Worm (Caenorhabditis elegans) whole organism, L4 larva: ENCODE measurements around the gene ZK892.3.

Experiments
- F37D6.2 ChIP-seq: sonication (generic microtip); optimal IDR thresholded peaks from 2 replicates; lab custom pipeline; 2016; ENCODE audit warnings: mild to moderate bottlenecking, missing genetic modification characterization, missing compliant biosample characterization
- T20F7.1 ChIP-seq: fragments of 200-800 bp; sonication (Bioruptor generic); optimal IDR thresholded peaks from 2 replicates; lab custom pipeline; 2018; ENCODE audit warnings: mild to moderate bottlenecking, missing genetic modification characterization, missing compliant biosample characterization
- T26A8.4 ChIP-seq: fragments of 200-800 bp; sonication (Bioruptor generic); IDR thresholded peaks from 2 replicates; pipeline ENCODE4 v1.3.6; 2022; ENCODE audit warnings: missing genetic modification characterization, missing compliant biosample characterization
- ZK546.5 ChIP-seq, 2 experiments: sonication (generic microtip); optimal IDR thresholded peaks; 2 replicates each; lab custom pipeline; 2017; ENCODE audit warnings: missing biosample characterization in 2 of 2, missing genetic modification characterization in 2 of 2
- aly-2 ChIP-seq: sonication (generic microtip); optimal IDR thresholded peaks from 2 replicates; lab custom pipeline; 2018; ENCODE audit warnings: missing biosample characterization, missing genetic modification characterization
- ama-1 ChIP-seq: fragments of 150-350 bp; optimal IDR thresholded peaks from 2 replicates; lab custom pipeline; 2014; ENCODE audit warnings: inconsistent platforms, mixed read lengths
- arid-1 ChIP-seq: fragments of 200-800 bp; sonication (Bioruptor generic); conservative IDR thresholded peaks from 2 replicates; pipeline ENCODE4 v1.3.6; 2022; ENCODE audit warnings: missing genetic modification reagents, missing genetic modification characterization, missing compliant biosample characterization
- ceh-44 ChIP-seq: fragments of 200-800 bp; sonication (Bioruptor generic); IDR thresholded peaks from 2 replicates; pipeline ENCODE4 v1.3.6; 2022; ENCODE audit warnings: missing genetic modification reagents, missing genetic modification characterization, missing compliant biosample characterization
- ceh-82 ChIP-seq: sonication (generic microtip); optimal IDR thresholded peaks from 2 replicates; lab custom pipeline; 2017; ENCODE audit warnings: missing biosample characterization, missing genetic modification characterization
- daf-16 ChIP-seq, 3 experiments: sonication (generic microtip); optimal IDR thresholded peaks; 2 replicates each; lab custom pipeline; 2016 to 2017; ENCODE audit warnings: missing genetic modification characterization in 3 of 3, missing genetic modification reagents in 3 of 3, mild to moderate bottlenecking in 2 of 3, missing compliant biosample characterization in 2 of 3, missing biosample characterization in 1 of 3, moderate library complexity in 1 of 3
- dmd-6 ChIP-seq: fragments of 200-800 bp; sonication (Bioruptor generic); IDR thresholded peaks from 2 replicates; pipeline ENCODE4 v1.3.6; 2022; ENCODE audit warnings: missing genetic modification reagents, missing genetic modification characterization, missing compliant biosample characterization
- dmd-8 ChIP-seq: fragments of 200-800 bp; sonication (Bioruptor generic); IDR thresholded peaks from 2 replicates; pipeline ENCODE4 v1.3.6; 2022; ENCODE audit warnings: missing genetic modification characterization, missing compliant biosample characterization
- duxl-1 ChIP-seq: sonication (generic microtip); optimal IDR thresholded peaks from 2 replicates; lab custom pipeline; 2016; ENCODE audit warnings: mild to moderate bottlenecking, missing genetic modification characterization, moderate library complexity, missing compliant biosample characterization; ENCODE audit not compliant: poor library complexity
- dve-1 ChIP-seq: sonication (generic microtip); optimal IDR thresholded peaks from 2 replicates; lab custom pipeline; 2017; ENCODE audit warnings: antibody characterized with exemption, mild to moderate bottlenecking, missing genetic modification characterization, missing compliant biosample characterization; ENCODE audit not compliant: insufficient read depth
- egl-27 ChIP-seq: sonication (generic microtip); optimal IDR thresholded peaks from 3 replicates; lab custom pipeline; 2017; ENCODE audit warnings: missing biosample characterization, missing genetic modification reagents, missing genetic modification characterization
- gei-8 ChIP-seq: fragments of 200-800 bp; sonication (Bioruptor generic); optimal IDR thresholded peaks from 2 replicates; lab custom pipeline; 2018; ENCODE audit warnings: mild to moderate bottlenecking, missing genetic modification characterization, missing compliant biosample characterization
- hlh-11 ChIP-seq: fragments of 200-800 bp; sonication (Bioruptor generic); optimal IDR thresholded peaks from 2 replicates; lab custom pipeline; 2018; ENCODE audit warnings: mild to moderate bottlenecking, missing genetic modification characterization, missing compliant biosample characterization
- hlh-30 ChIP-seq: sonication (generic microtip); optimal IDR thresholded peaks from 2 replicates; lab custom pipeline; 2017; ENCODE audit warnings: antibody characterized with exemption, mild to moderate bottlenecking, missing genetic modification characterization, missing compliant biosample characterization; ENCODE audit not compliant: insufficient read depth
- hmg-1.1 ChIP-seq: fragments of 200-800 bp; sonication (Bioruptor generic); IDR thresholded peaks from 2 replicates; pipeline ENCODE4 v1.3.6; 2022; ENCODE audit warnings: missing genetic modification reagents, missing genetic modification characterization, missing compliant biosample characterization
- lim-7 ChIP-seq: fragments of 200-800 bp; sonication (Bioruptor generic); IDR thresholded peaks from 2 replicates; pipeline ENCODE4 v1.3.6; 2022; ENCODE audit warnings: missing genetic modification characterization, missing compliant biosample characterization
- lin-1 ChIP-seq: fragments of 200-800 bp; sonication (Bioruptor generic); IDR thresholded peaks from 2 replicates; pipeline ENCODE4 v1.3.6; 2022; ENCODE audit warnings: missing genetic modification reagents, missing genetic modification characterization, missing compliant biosample characterization
- lin-13 ChIP-seq: fragments of 150-350 bp; optimal IDR thresholded peaks from 2 replicates; lab custom pipeline; 2014; ENCODE audit warnings: missing biosample characterization, missing genetic modification reagents, missing genetic modification characterization
- lin-29 ChIP-seq: fragments of 200-800 bp; sonication (Bioruptor generic); IDR thresholded peaks from 2 replicates; pipeline ENCODE4 v1.3.6; 2022; ENCODE audit warnings: missing genetic modification reagents, missing genetic modification characterization, missing compliant biosample characterization
- lin-38 ChIP-seq: fragments of 200-800 bp; sonication (Bioruptor generic); IDR thresholded peaks from 2 replicates; pipeline ENCODE4 v1.3.6; 2022; ENCODE audit warnings: missing genetic modification reagents, missing genetic modification characterization, missing compliant biosample characterization
- lsy-2 ChIP-seq, 2 experiments: fragments of 150-350 bp in 1 of 2; sonication (generic microtip) in 1 of 2; optimal IDR thresholded peaks; 2 replicates each; lab custom pipeline; 2014 to 2017; ENCODE audit warnings: missing biosample characterization in 2 of 2, missing genetic modification characterization in 2 of 2
- mes-2 ChIP-seq: sonication (generic microtip); optimal IDR thresholded peaks from 2 replicates; lab custom pipeline; 2016; ENCODE audit warnings: missing genotype, mild to moderate bottlenecking, missing genetic modification characterization, missing compliant biosample characterization; ENCODE audit not compliant: poor library complexity, severe bottlenecking
- mxl-2 ChIP-seq: fragments of 200-800 bp; sonication (Bioruptor generic); conservative IDR thresholded peaks from 2 replicates; pipeline ENCODE4 v1.3.6; 2022; ENCODE audit warnings: missing genetic modification reagents, missing genetic modification characterization, missing compliant biosample characterization
- mxl-3 ChIP-seq: fragments of 200-800 bp; sonication (Bioruptor generic); optimal IDR thresholded peaks from 2 replicates; lab custom pipeline; 2018; ENCODE audit warnings: mild to moderate bottlenecking, missing genetic modification characterization, missing compliant biosample characterization
- nhr-10 ChIP-seq: fragments of 150-350 bp; optimal IDR thresholded peaks from 2 replicates; lab custom pipeline; 2014; ENCODE audit warnings: missing biosample characterization, missing genetic modification characterization
- nhr-28 ChIP-seq: fragments of 150-350 bp; optimal IDR thresholded peaks from 2 replicates; lab custom pipeline; 2014; ENCODE audit warnings: missing biosample characterization, missing genetic modification characterization
- nhr-6 ChIP-seq: fragments of 150-350 bp; optimal IDR thresholded peaks from 2 replicates; lab custom pipeline; 2014; ENCODE audit warnings: missing biosample characterization, missing genetic modification characterization
- nhr-77 ChIP-seq: fragments of 150-350 bp; optimal IDR thresholded peaks from 2 replicates; lab custom pipeline; 2014; ENCODE audit warnings: missing biosample characterization, missing genetic modification characterization
- php-3 ChIP-seq: fragments of 200-800 bp; sonication (Bioruptor generic); IDR thresholded peaks from 2 replicates; pipeline ENCODE4 v1.3.6; 2022; ENCODE audit warnings: missing genetic modification reagents, missing genetic modification characterization, missing compliant biosample characterization
- pqm-1 ChIP-seq: sonication (generic microtip); optimal IDR thresholded peaks from 2 replicates; lab custom pipeline; 2017; ENCODE audit warnings: missing biosample characterization, missing genetic modification characterization
- snpc-1.2 ChIP-seq: fragments of 200-800 bp; sonication (Bioruptor generic); IDR thresholded peaks from 2 replicates; pipeline ENCODE4 v1.3.6; 2022; ENCODE audit warnings: missing genetic modification reagents, missing genetic modification characterization, missing compliant biosample characterization
- snpc-4 ChIP-seq: fragments of 150-350 bp; optimal IDR thresholded peaks from 2 replicates; lab custom pipeline; 2014; ENCODE audit warnings: missing biosample characterization, missing genetic modification characterization
- spr-3 ChIP-seq: fragments of 200-800 bp; sonication (Bioruptor generic); optimal IDR thresholded peaks from 2 replicates; lab custom pipeline; 2018; ENCODE audit warnings: mild to moderate bottlenecking, missing genetic modification characterization, missing compliant biosample characterization
- tra-1 ChIP-seq: fragments of 200-800 bp; sonication (Bioruptor generic); IDR thresholded peaks from 2 replicates; pipeline ENCODE4 v1.3.6; 2022; ENCODE audit warnings: missing genetic modification reagents, missing genetic modification characterization, missing compliant biosample characterization
- unc-130 ChIP-seq: sonication (generic microtip); optimal IDR thresholded peaks from 2 replicates; lab custom pipeline; 2016; ENCODE audit warnings: missing genetic modification reagents, missing genetic modification characterization, missing compliant biosample characterization
- unc-62 ChIP-seq, 3 experiments: fragments of 150-350 bp in 1 of 3; sonication (generic microtip); optimal IDR thresholded peaks in 2 of 3; peaks in 1 of 3; 1 replicate in 1 of 3; 2 replicates in 2 of 3; lab custom pipeline; 2014 to 2017; ENCODE audit warnings: missing biosample characterization in 3 of 3, missing genetic modification characterization in 3 of 3, missing genetic modification reagents in 3 of 3, missing genotype in 1 of 3
- zfp-2 ChIP-seq: sonication (generic microtip); optimal IDR thresholded peaks from 2 replicates; lab custom pipeline; 2016; ENCODE audit warnings: mild to moderate bottlenecking, missing genetic modification characterization, missing compliant biosample characterization
- ztf-11 ChIP-seq: fragments of 150-350 bp; optimal IDR thresholded peaks from 2 replicates; lab custom pipeline; 2014; ENCODE audit warnings: missing biosample characterization, missing genetic modification characterization

Gene ZK892.3

ce11 chrII:9967999-9968706 is 33.5 kb upstream of the ZK892.3 start, which contains the start of the genes R53.4 and psf-1 (continued):
- TF ChIP-seq lin-13 = peak; percentile 2
- TF ChIP-seq spr-3 (GFP tag; lab: Kevin White, UChicago) = no peak
- TF ChIP-seq mxl-3 = peak; percentile 22
- peak in 1 of 2 experiments; percentile 90 for TF ChIP-seq lsy-2 (tag; optimal IDR thresholded peaks at IDR 0.05; lab: Kevin White, UChicago)
- TF ChIP-seq aly-2 = no peak
- no peak for TF ChIP-seq snpc-4 (tag; lab: Kevin White, UChicago)
- TF ChIP-seq hlh-30 (tag; lab: Kevin White, UChicago) = peak; percentile 60
- no peak for TF ChIP-seq zfp-2 (tag; lab: Kevin White, UChicago)
- 0 out of 2 replicates have a peak, but pooled peaks have one; percentile 37 for TF ChIP-seq tra-1 (GFP tag; lab: Robert Waterston, UW)
- TF ChIP-seq nhr-6 = peak; percentile 42
- peak; percentile 97 for TF ChIP-seq mes-2 (tag; lab: Kevin White, UChicago)
- TF ChIP-seq ceh-44 (GFP tag; lab: Robert Waterston, UW) = peak; percentile 61; the same call in 1 of the 2 replicates
- peak; percentile 96 for TF ChIP-seq unc-130 (GFP tag; lab: Kevin White, UChicago)
- peak; percentile 3 for TF ChIP-seq pqm-1 (tag; lab: Kevin White, UChicago)
- TF ChIP-seq arid-1 (GFP tag; lab: Robert Waterston, UW) = 0 out of 2 replicates have a peak, but pooled peaks have one; percentile 10
- peak; percentile 30; the same call in 1 of the 2 replicates for TF ChIP-seq dmd-6
- no peak for TF ChIP-seq lin-1
- TF ChIP-seq nhr-28 (tag; lab: Kevin White, UChicago) = peak; percentile 40

DNA sequence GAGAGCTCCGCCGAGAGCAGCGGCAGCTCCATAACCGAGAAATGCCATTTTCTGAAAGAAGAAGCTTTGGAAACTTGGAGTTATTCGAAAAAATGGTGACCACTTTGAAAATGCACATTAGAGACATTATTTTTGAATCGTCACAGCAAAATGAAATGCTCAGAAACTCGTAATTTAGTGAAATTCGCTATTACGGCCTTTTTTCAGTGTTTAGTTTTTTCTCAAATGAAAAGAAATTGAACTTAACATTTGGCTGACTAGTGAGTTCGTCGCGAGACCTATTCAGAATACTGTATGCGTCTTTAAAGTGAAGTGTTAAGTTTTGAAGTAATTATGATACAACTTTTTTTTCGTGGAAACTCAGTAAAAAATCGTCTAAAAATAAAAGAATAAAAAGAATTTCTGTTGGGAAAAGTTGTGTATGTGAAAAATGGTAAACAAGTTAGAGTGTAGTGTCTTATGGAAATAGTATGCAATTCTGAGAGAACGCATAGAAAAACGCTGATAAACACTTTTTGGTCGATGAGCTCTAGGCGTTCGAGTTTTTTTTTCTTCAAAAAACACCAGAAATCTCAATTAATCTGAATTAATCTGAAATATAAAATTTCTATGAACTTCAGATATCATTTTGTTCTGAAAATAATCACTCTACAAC is 31.1 kb upstream of the ZK892.3 start, which contains the start of gene R53.5:
R53.5 (minus strand) TSS at position 51 of the 655 bp plus-strand sequence.
- TF ChIP-seq daf-16 (GFP tag; optimal IDR thresholded peaks at IDR 0.05; lab: Kevin White, UChicago) (peak in 1 of 2 experiments; percentile 59), daf-16 (tag; optimal IDR thresholded peaks at IDR 0.05; lab: Kevin White, UChicago) (peak; percentile 91), T20F7.1 (GFP tag; lab: Kevin White, UChicago) (peak; percentile 39), unc-62 (GFP tag; optimal IDR thresholded peaks at IDR 0.05 in 1 of 2; lab: Kevin White, UChicago) (peak in 1 of 2 experiments; percentile 22), unc-62 (tag; optimal IDR thresholded peaks at IDR 0.05; lab: Kevin White, UChicago) (no peak), ZK546.5 (tag; optimal IDR thresholded peaks at IDR 0.05; lab: Kevin White, UChicago) (no peak), mxl-2 (GFP tag; lab: Robert Waterston, UW) (no peak), nhr-77 (tag; lab: Kevin White, UChicago) (peak; percentile 22), lin-29 (GFP tag; lab: Robert Waterston, UW) (no peak), lin-38 (GFP tag; lab: Robert Waterston, UW) (0 out of 2 replicates have a peak, but pooled peaks have one; percentile 14), lin-13 (no peak), pqm-1 (tag; lab: Kevin White, UChicago) (peak; percentile 3), dve-1 (tag; lab: Kevin White, UChicago) (peak; percentile 25), lsy-2 (tag; optimal IDR thresholded peaks at IDR 0.05; lab: Kevin White, UChicago) (peak in 1 of 2 experiments; percentile 41), nhr-28 (tag; lab: Kevin White, UChicago) (peak; percentile 41)

DNA sequence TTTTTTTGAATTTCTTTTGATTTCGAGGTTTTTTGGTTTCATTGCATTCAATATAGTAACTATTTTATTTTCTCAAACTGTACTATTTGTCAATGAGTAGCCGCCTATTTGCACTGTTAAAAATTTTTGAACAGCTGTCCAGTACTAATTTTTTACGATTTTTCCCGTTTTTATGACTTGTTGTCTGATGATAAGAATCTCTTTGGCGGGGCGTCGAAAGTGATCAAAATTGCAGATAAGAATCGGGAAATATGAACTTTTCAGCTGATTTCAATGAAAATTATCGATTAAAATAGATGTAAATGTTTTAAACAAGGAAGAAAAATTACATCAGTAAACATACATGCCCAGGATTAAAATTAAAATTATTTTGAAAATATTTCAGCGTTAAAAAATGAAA is 27.4 kb upstream of the ZK892.3 start:
- TF ChIP-seq dmd-8 (GFP tag; lab: Robert Waterston, UW) (no peak), duxl-1 (tag; lab: Kevin White, UChicago) (no peak), unc-130 (GFP tag; lab: Kevin White, UChicago) (no peak), lin-13 (no peak), lim-7 (GFP tag; lab: Robert Waterston, UW) (no peak), php-3 (GFP tag; lab: Robert Waterston, UW) (peak; percentile 95), ceh-82 (tag; lab: Kevin White, UChicago) (no peak), ama-1 (lab: Kevin White, UChicago) (no peak), nhr-28 (tag; lab: Kevin White, UChicago) (peak; percentile 62), ztf-11 (no peak), gei-8 (no peak), unc-62 (GFP tag; optimal IDR thresholded peaks at IDR 0.05 in 1 of 2; lab: Kevin White, UChicago) (peak in 1 of 2 experiments; percentile 98), unc-62 (tag; optimal IDR thresholded peaks at IDR 0.05; lab: Kevin White, UChicago) (no peak), egl-27 (tag; lab: Kevin White, UChicago) (no peak), snpc-4 (tag; lab: Kevin White, UChicago) (no peak), F37D6.2 (no peak), nhr-10 (no peak), hlh-11 (peak; percentile 90), hmg-1.1 (no peak), pqm-1 (tag; lab: Kevin White, UChicago) (peak; percentile 73), snpc-1.2 (GFP tag; lab: Robert Waterston, UW) (no peak), T26A8.4 (GFP tag; lab: Robert Waterston, UW) (no peak)
